Worm (Caenorhabditis elegans): Measurements from ENCODE around the gene ZC239.16.

- no peak for TF ChIP-seq elt-1 (tag; optimal IDR thresholded peaks at IDR 0.05; ENCODE audit: borderline replicate concordance, insufficient read depth)
- TF ChIP-seq ztf-11 (tag; optimal IDR thresholded peaks at IDR 0.05) = no peak
- TF ChIP-seq pha-4 (tag; optimal IDR thresholded peaks at IDR 0.05) = no peak
- TF ChIP-seq ceh-83 (GFP tag; optimal IDR thresholded peaks at IDR 0.05) = no peak
- TF ChIP-seq drap-1 (GFP tag; optimal IDR thresholded peaks at IDR 0.05) = no peak
- no peak for TF ChIP-seq lsy-2 (tag; optimal IDR thresholded peaks at IDR 0.05)
- no peak for TF ChIP-seq unc-39 (tag; optimal IDR thresholded peaks at IDR 0.05)
- no peak for TF ChIP-seq mab-5 (tag; optimal IDR thresholded peaks at IDR 0.05)
- TF ChIP-seq tbx-8 (GFP tag; optimal IDR thresholded peaks at IDR 0.05) = no peak
- TF ChIP-seq lin-32 (GFP tag; optimal IDR thresholded peaks at IDR 0.05) = no peak
- TF ChIP-seq mls-2 (tag; optimal IDR thresholded peaks at IDR 0.05) = no peak
- TF ChIP-seq unc-62 (GFP tag; optimal IDR thresholded peaks at IDR 0.05) = no peak
- no peak for TF ChIP-seq ces-1 (GFP tag; optimal IDR thresholded peaks at IDR 0.05)
Measured at ce11 chrII:3259254-3259653, 34.1 kb upstream of the ZC239.16 start, which contains the start of gene gcy-19.

Data from whole organism, mixed stage, embryonic.